Worm (Caenorhabditis elegans) whole organism, L2 larva: ENCODE results near the gene B0496.11.

Experiments used
- ZK546.5 ChIP-seq: sonication (generic microtip); optimal IDR thresholded peaks from 2 replicates; lab custom pipeline; 2017; ENCODE audit warnings: missing biosample characterization, missing genetic modification characterization
- alr-1 ChIP-seq: fragments of 150-350 bp; optimal IDR thresholded peaks from 2 replicates; lab custom pipeline; 2014; ENCODE audit warnings: missing biosample characterization, missing genetic modification characterization
- nhr-77 ChIP-seq: fragments of 150-350 bp; optimal IDR thresholded peaks from 2 replicates; lab custom pipeline; 2014; ENCODE audit warnings: missing biosample characterization, missing genetic modification characterization
- snpc-4 ChIP-seq: fragments of 150-350 bp; optimal IDR thresholded peaks from 2 replicates; lab custom pipeline; 2014; ENCODE audit warnings: missing biosample characterization, missing genetic modification characterization

DNA sequence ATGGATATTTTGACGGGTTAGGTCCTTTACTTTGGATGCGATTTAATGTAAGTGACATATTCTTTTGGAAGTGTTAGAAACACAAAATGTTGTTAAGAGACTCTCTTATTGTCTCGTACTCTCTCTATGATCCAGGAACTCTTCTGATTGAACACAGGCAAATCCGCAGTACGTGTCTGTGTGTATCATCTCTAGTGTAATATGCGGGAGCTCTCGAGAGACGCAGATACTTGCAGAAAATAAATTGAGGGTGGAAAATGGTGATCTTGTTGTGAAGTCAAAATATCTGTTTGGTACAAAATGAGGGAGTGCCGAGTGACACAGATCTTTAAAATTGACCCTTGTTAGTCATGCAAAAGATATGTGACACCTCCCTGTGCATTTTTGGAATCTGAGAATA, 27.1 kb downstream of the B0496.11 start:
- TF ChIP-seq nhr-77 (tag; lab: Kevin White, UChicago) (no peak), alr-1 (no peak), snpc-4 (tag; lab: Kevin White, UChicago) (no peak), ZK546.5 (no peak)
